Worm (Caenorhabditis elegans) whole organism, late embryonic: ENCODE data around the gene ZK686.3.
"Not testable (repeated sequence)": the region's sequence is repeated elsewhere in the genome, so short reads cannot be mapped to it uniquely, and the experiment has no call there.

Source experiments
- Y22D7AL.16 ChIP-seq: sonication (generic microtip); optimal IDR thresholded peaks from 2 replicates; lab custom pipeline; 2016; ENCODE audit warnings: missing genetic modification characterization, missing compliant biosample characterization
- fkh-10 ChIP-seq: fragments of 150-350 bp; optimal IDR thresholded peaks from 2 replicates; lab custom pipeline; 2014; ENCODE audit warnings: missing biosample characterization, missing genetic modification reagents, missing genetic modification characterization
- hlh-15 ChIP-seq: sonication (generic microtip); optimal IDR thresholded peaks from 2 replicates; lab custom pipeline; 2016; ENCODE audit warnings: missing genetic modification characterization, missing compliant biosample characterization
- hlh-30 ChIP-seq: sonication (generic microtip); optimal IDR thresholded peaks from 2 replicates; lab custom pipeline; 2017; ENCODE audit warnings: antibody characterized with exemption, missing genetic modification characterization, missing compliant biosample characterization; ENCODE audit not compliant: insufficient read depth
- lin-11 ChIP-seq: fragments of 200-800 bp; sonication (Bioruptor generic); optimal IDR thresholded peaks from 2 replicates; lab custom pipeline; 2018; ENCODE audit warnings: mild to moderate bottlenecking, missing genetic modification characterization, missing compliant biosample characterization
- nhr-11 ChIP-seq: fragments of 150-350 bp; optimal IDR thresholded peaks from 2 replicates; lab custom pipeline; 2014; ENCODE audit warnings: missing biosample characterization, missing genetic modification characterization
- npax-4 ChIP-seq: sonication (generic microtip); optimal IDR thresholded peaks from 2 replicates; lab custom pipeline; 2016; ENCODE audit warnings: missing genetic modification characterization, missing compliant biosample characterization
- ref-2 ChIP-seq: sonication (generic microtip); optimal IDR thresholded peaks from 2 replicates; lab custom pipeline; 2016; ENCODE audit warnings: missing genetic modification characterization, missing compliant biosample characterization
- unc-55 ChIP-seq: sonication (generic microtip); optimal IDR thresholded peaks from 2 replicates; lab custom pipeline; 2017; ENCODE audit warnings: missing biosample characterization, missing genetic modification reagents, missing genetic modification characterization

ce11 chrIII:7770986-7771385 is 2.1 kb upstream of the ZK686.3 start:
- TF ChIP-seq lin-11 (tag; lab: Kevin White, UChicago); hlh-30 (tag; lab: Kevin White, UChicago); nhr-11 (tag; lab: Kevin White, UChicago); Y22D7AL.16 (tag; lab: Kevin White, UChicago); unc-55; hlh-15 (tag; lab: Kevin White, UChicago); npax-4 (tag; lab: Kevin White, UChicago); ref-2 (tag; lab: Kevin White, UChicago); fkh-10 (GFP tag; lab: Kevin White, UChicago): not testable (repeated sequence)
